Worm (Caenorhabditis elegans): ENCODE data around the gene ari-2.

ari-2 gene

DNA sequence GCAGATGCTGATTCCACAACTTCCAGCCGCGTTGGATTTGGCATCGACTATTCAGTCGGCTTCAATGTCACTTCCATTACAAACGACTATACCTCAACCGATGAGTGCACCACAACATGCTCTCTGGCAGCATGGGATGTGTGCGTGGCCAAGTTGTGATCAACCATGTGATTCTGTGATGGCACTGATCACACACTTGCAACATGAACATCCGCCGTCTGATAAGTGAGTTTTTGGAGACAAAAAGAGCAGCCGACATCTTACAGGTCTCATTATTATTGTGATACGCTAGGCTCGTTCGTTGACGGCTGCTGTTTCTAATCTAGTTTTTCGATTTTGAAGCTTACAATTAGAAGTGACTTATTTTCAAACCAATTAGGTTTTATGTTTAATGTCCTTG, 51.5 kb downstream of the ari-2 start:
- no peak for TF ChIP-seq B0310.2 (tag; optimal IDR thresholded peaks at IDR 0.05)
- TF ChIP-seq hnd-1 (tag; optimal IDR thresholded peaks at IDR 0.05): no peak
- no peak for TF ChIP-seq F13C5.2 (tag; optimal IDR thresholded peaks at IDR 0.05)
- no peak for TF ChIP-seq aly-1 (tag; optimal IDR thresholded peaks at IDR 0.05)
- TF ChIP-seq sea-1 (GFP tag; conservative IDR thresholded peaks at IDR 0.05): no peak
- no peak for TF ChIP-seq pes-1 (GFP tag; IDR thresholded peaks at IDR 0.05)
- no peak for TF ChIP-seq flt-1 (GFP tag; IDR thresholded peaks at IDR 0.05)
- no peak for TF ChIP-seq hmbx-1 (tag; optimal IDR thresholded peaks at IDR 0.05)
- no peak for TF ChIP-seq tra-4 (tag; optimal IDR thresholded peaks at IDR 0.05)
- no peak for TF ChIP-seq scrt-1 (GFP tag; IDR thresholded peaks at IDR 0.05)
- TF ChIP-seq ama-1 (optimal IDR thresholded peaks at IDR 0.05): no peak
- no peak for TF ChIP-seq tbx-11 (GFP tag; IDR thresholded peaks at IDR 0.05)
- TF ChIP-seq hmg-4 (GFP tag; optimal IDR thresholded peaks at IDR 0.05): no peak

DNA sequence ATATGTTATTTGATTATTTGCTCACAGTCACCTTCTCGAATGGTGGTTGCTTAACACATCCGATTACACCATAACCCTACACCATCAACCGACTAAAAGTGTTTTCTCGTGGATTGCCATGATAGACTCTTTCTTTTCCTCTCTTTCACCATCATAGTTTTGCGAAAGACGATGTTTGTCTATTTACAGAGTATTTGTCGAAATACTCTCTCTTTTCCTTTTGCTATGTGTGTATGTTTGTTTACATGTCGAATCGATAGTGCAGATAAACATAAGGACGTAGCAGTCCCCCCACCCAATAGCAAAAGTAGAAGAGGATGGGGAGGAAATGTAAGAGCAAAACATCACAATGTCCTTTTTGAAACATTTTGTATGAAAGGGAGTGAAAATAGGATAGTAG, 52.4 kb downstream of the ari-2 start:
- TF ChIP-seq scrt-1 (GFP tag; IDR thresholded peaks at IDR 0.05) (no peak), pes-1 (GFP tag; IDR thresholded peaks at IDR 0.05) (no peak), ceh-13 (GFP tag; optimal IDR thresholded peaks at IDR 0.05) (no peak), hmg-4 (GFP tag; optimal IDR thresholded peaks at IDR 0.05) (no peak), hnd-1 (tag; optimal IDR thresholded peaks at IDR 0.05) (no peak), aly-1 (tag; optimal IDR thresholded peaks at IDR 0.05) (no peak), hmbx-1 (tag; optimal IDR thresholded peaks at IDR 0.05) (no peak), ceh-36 (tag; optimal IDR thresholded peaks at IDR 0.05) (no peak), B0310.2 (tag; optimal IDR thresholded peaks at IDR 0.05) (no peak), ama-1 (optimal IDR thresholded peaks at IDR 0.05) (no peak), flt-1 (GFP tag; IDR thresholded peaks at IDR 0.05) (no peak), ets-7 (tag; optimal IDR thresholded peaks at IDR 0.05) (no peak), tra-4 (tag; optimal IDR thresholded peaks at IDR 0.05) (no peak), sea-1 (GFP tag; conservative IDR thresholded peaks at IDR 0.05) (no peak), F13C5.2 (tag; optimal IDR thresholded peaks at IDR 0.05) (no peak), tbx-37 (GFP tag; conservative IDR thresholded peaks at IDR 0.05) (no peak), tbx-11 (GFP tag; IDR thresholded peaks at IDR 0.05) (no peak)

DNA sequence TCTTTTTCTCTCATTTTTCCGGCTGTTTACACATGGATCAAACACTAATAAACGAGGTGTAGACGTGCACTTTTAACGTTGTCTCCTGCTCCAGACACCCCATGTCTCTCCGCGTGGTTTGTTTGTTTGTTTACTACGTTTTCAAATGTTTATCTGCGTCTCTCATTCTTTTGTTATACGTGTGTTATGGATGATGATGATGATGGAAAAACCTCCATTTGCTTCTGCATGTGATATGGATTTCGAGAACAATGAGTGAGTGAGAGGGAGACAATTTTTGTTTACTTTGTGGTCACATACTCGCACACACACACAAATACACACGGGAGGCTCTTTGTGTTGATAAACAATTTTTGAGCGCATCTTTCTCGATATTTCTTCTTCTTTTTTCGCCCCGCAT, 53.5 kb downstream of the ari-2 start:
- no peak for TF ChIP-seq flt-1 (GFP tag; IDR thresholded peaks at IDR 0.05)
- no peak for TF ChIP-seq F13C5.2 (tag; optimal IDR thresholded peaks at IDR 0.05)

DNA sequence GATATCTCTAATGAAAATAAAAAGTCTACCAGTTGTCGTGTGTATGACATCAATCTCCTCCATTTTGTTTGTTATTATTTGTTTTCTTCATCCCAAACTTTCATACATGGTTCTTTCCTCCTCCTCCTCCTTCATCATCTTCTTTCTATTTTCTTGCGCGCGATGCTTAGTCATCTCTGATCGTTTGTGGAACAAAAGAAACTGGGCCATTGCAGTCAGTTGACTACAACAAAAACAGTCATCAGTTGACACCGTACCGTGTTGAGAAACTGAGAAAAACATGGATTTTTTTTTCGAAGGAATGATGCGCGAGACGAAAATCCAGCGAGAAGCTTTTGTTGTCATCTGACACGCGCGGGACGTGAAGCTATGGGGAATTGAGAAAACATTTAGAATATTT, 54.3 kb downstream of the ari-2 start:
- TF ChIP-seq F13C5.2 (tag; optimal IDR thresholded peaks at IDR 0.05) (no peak), hnd-1 (tag; optimal IDR thresholded peaks at IDR 0.05) (no peak), tbx-11 (GFP tag; IDR thresholded peaks at IDR 0.05) (no peak)

DNA sequence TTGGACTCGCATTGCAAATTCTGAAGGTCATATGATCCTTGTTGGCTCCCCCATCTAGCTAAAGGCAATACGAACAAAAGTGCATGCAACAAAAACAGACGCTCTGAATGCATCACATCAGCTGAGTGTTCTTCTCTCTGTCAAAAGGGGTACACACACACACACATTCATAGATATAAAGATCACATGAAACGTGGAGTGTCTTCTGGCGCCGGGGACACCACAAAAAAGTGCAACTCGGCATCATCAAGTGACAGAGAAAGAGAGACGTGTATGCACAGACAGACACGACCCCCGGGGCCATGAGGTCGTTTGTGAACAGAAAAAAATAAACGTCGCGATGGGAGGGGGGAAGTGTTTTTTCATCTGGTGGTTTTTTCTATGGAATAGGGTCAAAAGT, 56.4 kb downstream of the ari-2 start:
- TF ChIP-seq ceh-36 (tag; optimal IDR thresholded peaks at IDR 0.05) (no peak), F13C5.2 (tag; optimal IDR thresholded peaks at IDR 0.05) (no peak), ama-1 (optimal IDR thresholded peaks at IDR 0.05) (no peak), aly-1 (tag; optimal IDR thresholded peaks at IDR 0.05) (no peak), flt-1 (GFP tag; IDR thresholded peaks at IDR 0.05) (no peak), tbx-11 (GFP tag; IDR thresholded peaks at IDR 0.05) (no peak), hnd-1 (tag; optimal IDR thresholded peaks at IDR 0.05) (no peak), pes-1 (GFP tag; IDR thresholded peaks at IDR 0.05) (no peak), tbx-37 (GFP tag; conservative IDR thresholded peaks at IDR 0.05) (no peak), ets-7 (tag; optimal IDR thresholded peaks at IDR 0.05) (no peak), tra-4 (tag; optimal IDR thresholded peaks at IDR 0.05) (no peak), hmg-4 (GFP tag; optimal IDR thresholded peaks at IDR 0.05) (no peak), sea-1 (GFP tag; conservative IDR thresholded peaks at IDR 0.05) (no peak), ceh-13 (GFP tag; optimal IDR thresholded peaks at IDR 0.05) (no peak), scrt-1 (GFP tag; IDR thresholded peaks at IDR 0.05) (no peak), B0310.2 (tag; optimal IDR thresholded peaks at IDR 0.05) (no peak), hmbx-1 (tag; optimal IDR thresholded peaks at IDR 0.05) (no peak)
